Worm (Caenorhabditis elegans): ENCODE results near the gene ZK970.8.

The ZK970.8 gene

ce11 chrII:10345012-10345411, 35.6 kb downstream of the ZK970.8 start, which contains the start of gene pro-2 (continued):
- no peak for TF ChIP-seq snpc-3.4 (tag; optimal IDR thresholded peaks at IDR 0.05)
- no peak for TF ChIP-seq mes-4 (tag; optimal IDR thresholded peaks at IDR 0.05)
- TF ChIP-seq zim-3 (tag; optimal IDR thresholded peaks at IDR 0.05), result no peak
- no peak for TF ChIP-seq nhr-80 (tag; optimal IDR thresholded peaks at IDR 0.05)

- TF ChIP-seq sdz-38 (tag; optimal IDR thresholded peaks at IDR 0.05) (no peak), bed-2 (GFP tag; IDR thresholded peaks at IDR 0.05) (no peak), cebp-1 (GFP tag; IDR thresholded peaks at IDR 0.05) (no peak), cebp-1 (tag; optimal IDR thresholded peaks at IDR 0.05) (peak; percentile 53), nfya-1 (tag; optimal IDR thresholded peaks at IDR 0.05; ENCODE audit: borderline replicate concordance, insufficient read depth) (no peak), nhr-90 (tag; optimal IDR thresholded peaks at IDR 0.05) (no peak), zfh-2 (GFP tag; conservative IDR thresholded peaks at IDR 0.05) (no peak), madf-6 (GFP tag; IDR thresholded peaks at IDR 0.05) (peak; percentile 37; the same call in 1 of the 2 replicates), bed-1 (GFP tag; IDR thresholded peaks at IDR 0.05) (no peak), zim-3 (tag; optimal IDR thresholded peaks at IDR 0.05) (no peak), ets-4 (GFP tag; optimal IDR thresholded peaks at IDR 0.05) (no peak), snpc-4 (GFP tag; optimal IDR thresholded peaks at IDR 0.05) (no peak), snpc-4 (tag; optimal IDR thresholded peaks at IDR 0.05) (no peak)
Observed at ce11 chrII:10346075-10346474, 36.6 kb downstream of the ZK970.8 start, which contains the start of gene C07E3.10. C07E3.10 (plus strand) TSS chrII:10346375.

ce11 chrII:10349915-10350314, 40.5 kb downstream of the ZK970.8 start, which contains the start of gene stip-1:
stip-1 (minus strand) TSS chrII:10350012.
- TF ChIP-seq hlh-12 (tag; optimal IDR thresholded peaks at IDR 0.05) (no peak), cebp-1 (GFP tag; IDR thresholded peaks at IDR 0.05) (no peak), cebp-1 (tag; optimal IDR thresholded peaks at IDR 0.05) (peak; percentile 48)

ce11 chrII:10350487-10350886, 41.0 kb downstream of the ZK970.8 start, which contains the start of gene C07E3.9:
C07E3.9 (plus strand) TSS chrII:10350756.
- no peak for TF ChIP-seq him-1 (tag; optimal IDR thresholded peaks at IDR 0.05)
- no peak for TF ChIP-seq nhr-80 (tag; optimal IDR thresholded peaks at IDR 0.05)
- no peak for TF ChIP-seq K12H6.12 (tag; optimal IDR thresholded peaks at IDR 0.05)
- peak; percentile 79 for TF ChIP-seq lin-54 (GFP tag; optimal IDR thresholded peaks at IDR 0.05)
- TF ChIP-seq akir-1 (GFP tag; optimal IDR thresholded peaks at IDR 0.05), result no peak
- peak in 1 of 3 experiments; percentile 58 for TF ChIP-seq lin-35 (GFP tag; optimal IDR thresholded peaks at IDR 0.05)
- TF ChIP-seq attf-3 (GFP tag; conservative IDR thresholded peaks at IDR 0.05), result peak; percentile 90
- TF ChIP-seq B0261.1 (tag; optimal IDR thresholded peaks at IDR 0.05), result no peak
- no peak for TF ChIP-seq Y56A3A.18 (GFP tag; IDR thresholded peaks at IDR 0.05)
- TF ChIP-seq dpl-1 (GFP tag; optimal IDR thresholded peaks at IDR 0.05), result peak; percentile 66
- peak; percentile 53 for TF ChIP-seq efl-1 (GFP tag; optimal IDR thresholded peaks at IDR 0.05)
- TF ChIP-seq ets-4 (GFP tag; optimal IDR thresholded peaks at IDR 0.05), result no peak

- TF ChIP-seq rcor-1 (GFP tag; IDR thresholded peaks at IDR 0.05) (no peak), lsy-27 (tag; optimal IDR thresholded peaks at IDR 0.05; ENCODE audit: borderline replicate concordance, insufficient read depth) (no peak), snpc-1.3 (tag; optimal IDR thresholded peaks at IDR 0.05; ENCODE audit: insufficient read depth) (no peak), F37B4.10 (GFP tag; IDR thresholded peaks at IDR 0.05) (no peak), K11D2.4 (GFP tag; IDR thresholded peaks at IDR 0.05) (no peak), ztf-28 (GFP tag; IDR thresholded peaks at IDR 0.05) (no peak), F22D6.2 (tag; optimal IDR thresholded peaks at IDR 0.05) (no peak), nfya-1 (tag; optimal IDR thresholded peaks at IDR 0.05; ENCODE audit: borderline replicate concordance, insufficient read depth) (no peak), mes-4 (tag; optimal IDR thresholded peaks at IDR 0.05) (no peak), ceh-27 (GFP tag; optimal IDR thresholded peaks at IDR 0.05) (no peak), F23B12.7 (tag; optimal IDR thresholded peaks at IDR 0.05; ENCODE audit: insufficient read depth) (no peak), ekl-4 (GFP tag; IDR thresholded peaks at IDR 0.05) (no peak), repo-1 (tag; optimal IDR thresholded peaks at IDR 0.05) (no peak)
Observed at ce11 chrII:10351963-10352362, 42.5 kb downstream of the ZK970.8 start, which contains the start of gene C07E3.8. C07E3.8 (plus strand) TSS chrII:10352263.
